Worm (Caenorhabditis elegans) whole organism, L2 larva: Measurements from ENCODE around the gene R04F11.3.

Experiments
- F13H6.1 ChIP-seq: sonication (generic microtip); optimal IDR thresholded peaks from 2 replicates; lab custom pipeline; 2016; ENCODE audit warnings: missing genetic modification characterization, missing compliant biosample characterization
- ZK546.5 ChIP-seq: sonication (generic microtip); optimal IDR thresholded peaks from 2 replicates; lab custom pipeline; 2017; ENCODE audit warnings: missing biosample characterization, missing genetic modification characterization
- ama-1 ChIP-seq: fragments of 150-350 bp; optimal IDR thresholded peaks from 2 replicates; lab custom pipeline; 2018; ENCODE audit warnings: inconsistent platforms
- blmp-1 ChIP-seq: sonication (generic microtip); optimal IDR thresholded peaks from 2 replicates; lab custom pipeline; 2017; ENCODE audit warnings: missing genetic modification characterization, mild to moderate bottlenecking, missing compliant biosample characterization, antibody characterized with exemption, moderate library complexity; ENCODE audit not compliant: insufficient read depth
- crh-2 ChIP-seq: sonication (generic microtip); optimal IDR thresholded peaks from 2 replicates; lab custom pipeline; 2017; ENCODE audit warnings: missing biosample characterization, missing genetic modification characterization
- dmd-4 ChIP-seq: sonication (generic microtip); optimal IDR thresholded peaks from 2 replicates; lab custom pipeline; 2017; ENCODE audit warnings: missing biosample characterization, missing genetic modification characterization
- egl-27 ChIP-seq: sonication (generic microtip); optimal IDR thresholded peaks from 3 replicates; lab custom pipeline; 2017; ENCODE audit warnings: missing biosample characterization, missing genetic modification reagents, missing genetic modification characterization
- lin-13 ChIP-seq: fragments of 150-350 bp; optimal IDR thresholded peaks from 2 replicates; lab custom pipeline; 2014; ENCODE audit warnings: missing biosample characterization, missing genetic modification reagents, missing genetic modification characterization
- nhr-237 ChIP-seq: fragments of 150-350 bp; optimal IDR thresholded peaks from 2 replicates; lab custom pipeline; 2014; ENCODE audit warnings: missing biosample characterization, missing genetic modification characterization
- zag-1 ChIP-seq: fragments of 150-350 bp; optimal IDR thresholded peaks from 2 replicates; lab custom pipeline; 2014; ENCODE audit warnings: missing biosample characterization, missing genetic modification characterization

DNA sequence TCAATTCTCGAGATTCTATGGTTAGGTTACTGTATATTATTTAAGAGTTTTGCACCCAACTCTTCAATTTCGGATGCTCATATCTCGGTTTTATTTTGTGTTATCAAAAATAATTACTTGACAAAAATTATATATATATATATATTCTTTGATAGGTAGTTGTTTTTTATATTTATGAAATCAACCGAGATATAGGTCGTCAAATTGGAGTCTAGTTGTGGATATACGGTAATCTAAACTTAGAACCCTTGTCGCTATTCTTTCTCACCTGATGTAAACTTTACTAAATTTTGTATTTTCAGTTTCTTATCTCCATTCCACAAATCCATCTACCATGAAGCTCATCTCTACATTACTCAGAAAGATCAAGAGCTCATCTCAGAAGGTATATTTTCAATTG lies 33.8 kb downstream of the R04F11.3 start, which contains the start of gene F55C5.10:
- no peak for TF ChIP-seq F13H6.1 (tag; lab: Kevin White, UChicago)
- no peak for TF ChIP-seq ama-1 (lab: Kevin White, UChicago)
- TF ChIP-seq blmp-1 (tag; lab: Kevin White, UChicago) = no peak
- no peak for TF ChIP-seq zag-1
- no peak for TF ChIP-seq dmd-4 (tag; lab: Kevin White, UChicago)
- TF ChIP-seq ZK546.5 (tag; lab: Kevin White, UChicago) = no peak
- TF ChIP-seq lin-13 = no peak
- no peak for TF ChIP-seq nhr-237 (tag; lab: Kevin White, UChicago)
- no peak for TF ChIP-seq egl-27
- no peak for TF ChIP-seq crh-2 (tag; lab: Kevin White, UChicago)
